Worm (Caenorhabditis elegans) whole organism, L4 larva: ENCODE data around the gene R160.2.

ENCODE experiments used
- F37D6.2 ChIP-seq: sonication (generic microtip); optimal IDR thresholded peaks from 2 replicates; lab custom pipeline; 2016; ENCODE audit warnings: mild to moderate bottlenecking, missing genetic modification characterization, missing compliant biosample characterization
- F49E8.2 ChIP-seq: sonication (generic microtip); optimal IDR thresholded peaks from 2 replicates; lab custom pipeline; 2016; ENCODE audit warnings: missing compliant biosample characterization, mild to moderate bottlenecking, missing genetic modification characterization, borderline replicate concordance
- R02D3.7 ChIP-seq: fragments of 150-350 bp; sonication (generic microtip); optimal IDR thresholded peaks from 3 replicates; lab custom pipeline; 2014; ENCODE audit warnings: missing biosample characterization, missing genetic modification characterization
- T26A8.4 ChIP-seq: fragments of 200-800 bp; sonication (Bioruptor generic); IDR thresholded peaks from 2 replicates; pipeline ENCODE4 v1.3.6; 2022; ENCODE audit warnings: missing genetic modification characterization, missing compliant biosample characterization
- Y5F2A.4 ChIP-seq: fragments of 200-800 bp; sonication (Bioruptor generic); optimal IDR thresholded peaks from 2 replicates; lab custom pipeline; 2018; ENCODE audit warnings: mild to moderate bottlenecking, missing genetic modification characterization, missing compliant biosample characterization
- aly-2 ChIP-seq: sonication (generic microtip); optimal IDR thresholded peaks from 2 replicates; lab custom pipeline; 2018; ENCODE audit warnings: missing biosample characterization, missing genetic modification characterization
- ceh-20 ChIP-seq: fragments of 200-800 bp; sonication (Bioruptor generic); IDR thresholded peaks from 2 replicates; pipeline ENCODE4 v1.3.6; 2022; ENCODE audit warnings: missing genetic modification reagents, missing genetic modification characterization, missing compliant biosample characterization
- ceh-28 ChIP-seq: fragments of 150-350 bp; optimal IDR thresholded peaks from 2 replicates; lab custom pipeline; 2014; ENCODE audit warnings: missing biosample characterization, missing genetic modification reagents, missing genetic modification characterization
- dmd-6 ChIP-seq: fragments of 200-800 bp; sonication (Bioruptor generic); IDR thresholded peaks from 2 replicates; pipeline ENCODE4 v1.3.6; 2022; ENCODE audit warnings: missing genetic modification reagents, missing genetic modification characterization, missing compliant biosample characterization
- dmd-8 ChIP-seq: fragments of 200-800 bp; sonication (Bioruptor generic); IDR thresholded peaks from 2 replicates; pipeline ENCODE4 v1.3.6; 2022; ENCODE audit warnings: missing genetic modification characterization, missing compliant biosample characterization
- dmd-9 ChIP-seq: fragments of 200-800 bp; sonication (Bioruptor generic); IDR thresholded peaks from 2 replicates; pipeline ENCODE4 v1.3.6; 2022; ENCODE audit warnings: missing genetic modification reagents, missing genetic modification characterization, missing compliant biosample characterization
- dpl-1 ChIP-seq: fragments of 150-350 bp; optimal IDR thresholded peaks from 2 replicates; lab custom pipeline; 2014; ENCODE audit warnings: missing biosample characterization, missing genetic modification reagents, missing genetic modification characterization
- duxl-1 ChIP-seq: sonication (generic microtip); optimal IDR thresholded peaks from 2 replicates; lab custom pipeline; 2016; ENCODE audit warnings: mild to moderate bottlenecking, missing genetic modification characterization, moderate library complexity, missing compliant biosample characterization; ENCODE audit not compliant: poor library complexity
- dve-1 ChIP-seq: sonication (generic microtip); optimal IDR thresholded peaks from 2 replicates; lab custom pipeline; 2017; ENCODE audit warnings: antibody characterized with exemption, mild to moderate bottlenecking, missing genetic modification characterization, missing compliant biosample characterization; ENCODE audit not compliant: insufficient read depth
- egl-27 ChIP-seq: sonication (generic microtip); optimal IDR thresholded peaks from 3 replicates; lab custom pipeline; 2017; ENCODE audit warnings: missing biosample characterization, missing genetic modification reagents, missing genetic modification characterization
- fos-1 ChIP-seq: fragments of 150-350 bp; optimal IDR thresholded peaks from 2 replicates; lab custom pipeline; 2014; ENCODE audit warnings: missing biosample characterization, missing genetic modification characterization
- lin-15B ChIP-seq: fragments of 150-350 bp; sonication (generic microtip); optimal IDR thresholded peaks from 3 replicates; lab custom pipeline; 2014; ENCODE audit warnings: missing biosample characterization, missing genetic modification characterization
- madf-5 ChIP-seq, 2 experiments: fragments of 200-800 bp; sonication (Bioruptor generic); IDR thresholded peaks; 2 replicates each; pipeline ENCODE4 v1.3.6; 2022; ENCODE audit warnings: missing compliant biosample characterization in 2 of 2, missing genetic modification characterization in 2 of 2
- mxl-2 ChIP-seq: fragments of 200-800 bp; sonication (Bioruptor generic); conservative IDR thresholded peaks from 2 replicates; pipeline ENCODE4 v1.3.6; 2022; ENCODE audit warnings: missing genetic modification reagents, missing genetic modification characterization, missing compliant biosample characterization
- mxl-3 ChIP-seq: fragments of 200-800 bp; sonication (Bioruptor generic); optimal IDR thresholded peaks from 2 replicates; lab custom pipeline; 2018; ENCODE audit warnings: mild to moderate bottlenecking, missing genetic modification characterization, missing compliant biosample characterization
- nhr-10 ChIP-seq: fragments of 150-350 bp; optimal IDR thresholded peaks from 2 replicates; lab custom pipeline; 2014; ENCODE audit warnings: missing biosample characterization, missing genetic modification characterization
- nhr-102 ChIP-seq: sonication (generic microtip); optimal IDR thresholded peaks from 2 replicates; lab custom pipeline; 2016; ENCODE audit warnings: mild to moderate bottlenecking, missing genetic modification characterization, moderate library complexity, missing compliant biosample characterization
- nhr-11 ChIP-seq: fragments of 150-350 bp; optimal IDR thresholded peaks from 2 replicates; lab custom pipeline; 2014; ENCODE audit warnings: missing biosample characterization, missing genetic modification characterization
- nhr-237 ChIP-seq: sonication (generic microtip); optimal IDR thresholded peaks from 2 replicates; lab custom pipeline; 2017; ENCODE audit warnings: missing biosample characterization, missing genetic modification characterization
- nhr-25 ChIP-seq: sonication (generic microtip); optimal IDR thresholded peaks from 2 replicates; lab custom pipeline; 2017; ENCODE audit warnings: missing genetic modification characterization, mild to moderate bottlenecking, missing compliant biosample characterization, antibody characterized with exemption, moderate library complexity, borderline replicate concordance; ENCODE audit not compliant: insufficient read depth
- nhr-48 ChIP-seq: sonication (generic microtip); optimal IDR thresholded peaks from 2 replicates; lab custom pipeline; 2016; ENCODE audit warnings: mild to moderate bottlenecking, missing genetic modification characterization, missing compliant biosample characterization
- nhr-77 ChIP-seq: fragments of 150-350 bp; optimal IDR thresholded peaks from 2 replicates; lab custom pipeline; 2014; ENCODE audit warnings: missing biosample characterization, missing genetic modification characterization
- pha-4 ChIP-seq, 2 experiments: fragments of 150-350 bp in 1 of 2; fragments of 200-800 bp in 1 of 2; sonication (Bioruptor generic) in 1 of 2; IDR thresholded peaks in 1 of 2; optimal IDR thresholded peaks in 1 of 2; 2 replicates each; pipeline versions ENCODE4 v1.3.6 to Lab custom; 2014 to 2022; ENCODE audit warnings: missing genetic modification characterization in 2 of 2, missing genetic modification reagents in 2 of 2, missing biosample characterization in 1 of 2, missing compliant biosample characterization in 1 of 2
- sdz-12 ChIP-seq: fragments of 200-800 bp; sonication (Bioruptor generic); optimal IDR thresholded peaks from 2 replicates; lab custom pipeline; 2018; ENCODE audit warnings: mild to moderate bottlenecking, missing genetic modification characterization, missing compliant biosample characterization
- spr-1 ChIP-seq: sonication (generic microtip); optimal IDR thresholded peaks from 2 replicates; lab custom pipeline; 2016; ENCODE audit warnings: mild to moderate bottlenecking, missing genetic modification characterization, missing compliant biosample characterization
- spr-3 ChIP-seq: fragments of 200-800 bp; sonication (Bioruptor generic); optimal IDR thresholded peaks from 2 replicates; lab custom pipeline; 2018; ENCODE audit warnings: mild to moderate bottlenecking, missing genetic modification characterization, missing compliant biosample characterization
- tag-97 ChIP-seq: fragments of 200-800 bp; sonication (Bioruptor generic); IDR thresholded peaks from 2 replicates; pipeline ENCODE4 v1.3.6; 2022; ENCODE audit warnings: missing genetic modification characterization, missing compliant biosample characterization
- unc-62 ChIP-seq, 3 experiments: fragments of 150-350 bp in 1 of 3; sonication (generic microtip); optimal IDR thresholded peaks in 2 of 3; peaks in 1 of 3; 1 replicate in 1 of 3; 2 replicates in 2 of 3; lab custom pipeline; 2014 to 2017; ENCODE audit warnings: missing biosample characterization in 3 of 3, missing genetic modification characterization in 3 of 3, missing genetic modification reagents in 3 of 3, missing genotype in 1 of 3
- vab-7 ChIP-seq: fragments of 200-800 bp; sonication (Bioruptor generic); IDR thresholded peaks from 2 replicates; pipeline ENCODE4 v1.3.6; 2022; ENCODE audit warnings: missing genetic modification reagents, missing genetic modification characterization, missing compliant biosample characterization
- zfp-2 ChIP-seq: sonication (generic microtip); optimal IDR thresholded peaks from 2 replicates; lab custom pipeline; 2016; ENCODE audit warnings: mild to moderate bottlenecking, missing genetic modification characterization, missing compliant biosample characterization
- zip-11 ChIP-seq: fragments of 200-800 bp; sonication (Bioruptor generic); IDR thresholded peaks from 2 replicates; pipeline ENCODE4 v1.3.6; 2022; ENCODE audit warnings: missing genetic modification characterization, missing compliant biosample characterization
- ztf-11 ChIP-seq: fragments of 150-350 bp; optimal IDR thresholded peaks from 2 replicates; lab custom pipeline; 2014; ENCODE audit warnings: missing biosample characterization, missing genetic modification characterization
- ztf-7 ChIP-seq: fragments of 150-350 bp; optimal IDR thresholded peaks from 2 replicates; lab custom pipeline; 2014; ENCODE audit warnings: missing biosample characterization, missing genetic modification characterization

Gene R160.2

DNA sequence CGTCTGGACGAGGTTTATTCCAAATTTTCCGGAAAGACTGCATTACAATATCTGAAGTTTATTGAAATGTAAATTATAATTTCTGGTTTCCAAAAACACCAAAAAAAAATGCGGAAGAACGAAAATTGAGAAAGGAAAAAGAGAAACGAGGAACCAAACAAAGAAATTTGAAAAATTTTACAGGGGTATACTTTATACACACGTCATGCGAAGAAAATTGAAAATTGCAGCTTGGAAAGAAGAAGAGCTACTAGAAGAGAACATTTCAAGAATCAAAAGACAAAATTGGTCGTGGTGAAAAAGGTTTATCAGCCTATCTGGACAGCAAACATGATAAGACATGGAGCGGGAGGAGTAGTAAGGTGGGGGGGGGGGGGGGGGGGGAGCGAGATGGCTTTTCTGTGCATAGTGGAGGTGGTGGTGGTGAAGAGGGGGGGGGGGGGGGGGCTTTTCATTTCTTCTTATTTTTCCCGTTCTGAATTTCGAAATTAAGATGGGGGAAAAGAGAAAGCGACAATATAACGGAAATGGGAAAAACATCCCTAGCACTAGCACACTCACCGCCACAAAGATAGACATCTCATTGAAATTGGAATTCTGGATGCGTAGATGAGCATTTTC is 6.7 kb upstream of the R160.2 start, which contains the start of gene lst-2 (continued):
- TF ChIP-seq ztf-11 (no peak), F49E8.2 (tag; lab: Kevin White, UChicago) (no peak)

- TF ChIP-seq Y5F2A.4: no peak
- no peak for TF ChIP-seq R02D3.7 (tag; lab: Kevin White, UChicago)
- TF ChIP-seq pha-4 (GFP tag; IDR thresholded peaks at IDR 0.05; lab: Robert Waterston, UW): no peak
- TF ChIP-seq pha-4 (tag; optimal IDR thresholded peaks at IDR 0.05; lab: Kevin White, UChicago): no peak
- TF ChIP-seq fos-1 (tag; lab: Kevin White, UChicago): no peak
- TF ChIP-seq nhr-11: no peak
- no peak for TF ChIP-seq ztf-7 (tag; lab: Kevin White, UChicago)
- no peak for TF ChIP-seq aly-2
- no peak for TF ChIP-seq dmd-8
- no peak for TF ChIP-seq nhr-237 (tag; lab: Kevin White, UChicago)
- TF ChIP-seq madf-5 (GFP tag; IDR thresholded peaks at IDR 0.05; lab: Robert Waterston, UW): no peak
- no peak for TF ChIP-seq dmd-9 (GFP tag; lab: Robert Waterston, UW)
- no peak for TF ChIP-seq mxl-3 (GFP tag; lab: Kevin White, UChicago)
- TF ChIP-seq, all 104 proteins: peak for 0
These were observed 988 bp upstream of the R160.2 start, which contains the start of gene R160.12 for ce11 chrX:4377689-4378088. R160.12 (minus strand) TSS chrX:4377789.

DNA sequence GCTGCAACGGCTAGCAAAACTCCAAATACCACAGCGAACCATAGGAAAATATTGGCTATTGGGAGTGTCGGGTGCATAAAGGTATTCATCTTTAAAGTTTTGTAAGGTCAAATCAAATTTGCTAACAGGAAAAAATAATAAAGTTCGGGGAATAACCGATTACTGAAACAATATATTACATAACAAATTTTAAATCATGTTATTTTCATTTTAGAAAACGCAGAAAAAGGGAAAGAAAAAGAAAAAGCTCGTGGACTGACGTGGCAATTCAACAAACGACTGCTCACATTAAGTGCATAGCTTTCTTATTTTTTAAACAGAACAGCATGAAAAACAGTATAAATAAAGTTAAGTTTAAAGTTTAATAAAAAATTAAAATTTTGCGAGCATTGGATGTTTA is 3.6 kb downstream of the R160.2 start, which contains the start of gene R160.6:
TSS of gene R160.6 (minus strand) at position 101 of the 400 bp plus-strand sequence.
- no peak for TF ChIP-seq F37D6.2
- TF ChIP-seq nhr-11: no peak
- TF ChIP-seq nhr-48: no peak
- TF ChIP-seq duxl-1 (tag; lab: Kevin White, UChicago): no peak
- no peak for TF ChIP-seq dpl-1
- TF ChIP-seq spr-3 (GFP tag; lab: Kevin White, UChicago): no peak
- no peak for TF ChIP-seq mxl-2 (GFP tag; lab: Robert Waterston, UW)

DNA sequence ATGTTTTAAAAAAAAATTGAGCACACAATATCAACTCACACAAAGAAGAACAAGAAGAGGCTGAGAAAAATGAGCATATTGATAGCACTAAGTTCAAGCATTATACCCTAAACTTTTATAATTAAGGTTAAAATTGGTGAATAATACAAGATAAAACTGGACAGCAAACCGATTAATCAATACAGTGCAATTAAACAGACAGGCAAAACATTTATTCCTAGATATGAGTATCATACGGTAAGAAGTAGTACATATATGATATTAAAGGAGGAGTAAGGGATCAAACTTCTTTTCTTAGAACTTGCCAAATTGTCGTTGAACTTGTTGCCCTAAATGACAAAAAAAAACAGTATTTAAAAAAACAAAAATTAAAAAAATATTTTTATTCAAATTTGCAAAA is 4.7 kb downstream of the R160.2 start, which contains the start of gene R160.14:
TSS of gene R160.14 (minus strand) at position 101 of the 400 bp plus-strand sequence.
- TF ChIP-seq unc-62 (GFP tag; optimal IDR thresholded peaks at IDR 0.05 in 1 of 2; lab: Kevin White, UChicago) (peak in 1 of 2 experiments; percentile 48), unc-62 (tag; optimal IDR thresholded peaks at IDR 0.05; lab: Kevin White, UChicago) (no peak), vab-7 (GFP tag; lab: Robert Waterston, UW) (no peak)

DNA sequence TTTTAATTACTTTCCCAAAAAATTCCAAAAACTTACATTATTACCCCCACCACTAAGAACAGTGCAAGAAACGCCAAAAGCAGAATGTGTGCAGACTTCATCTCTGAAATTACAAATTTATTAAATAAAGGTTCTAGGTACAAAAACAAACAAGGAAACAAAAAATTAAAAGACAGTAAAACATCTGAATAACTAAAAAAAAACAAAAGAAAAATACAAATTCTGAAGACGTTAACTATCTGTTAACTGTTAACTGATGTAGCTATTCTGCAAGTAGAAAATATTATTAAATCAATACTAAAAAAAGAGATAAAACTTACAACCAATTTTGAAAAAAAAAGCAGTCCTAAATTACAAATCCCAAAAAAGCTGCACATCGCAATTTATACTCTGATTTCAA is 5.3 kb downstream of the R160.2 start, which contains the start of gene R160.13:
TSS of gene R160.13 (minus strand) at position 101 of the 400 bp plus-strand sequence.
- TF ChIP-seq dmd-6 (GFP tag; lab: Robert Waterston, UW) (no peak), spr-1 (no peak), nhr-25 (tag; lab: Kevin White, UChicago) (no peak), dve-1 (tag; lab: Kevin White, UChicago) (no peak), tag-97 (no peak), egl-27 (tag; lab: Kevin White, UChicago) (no peak), nhr-77 (tag; lab: Kevin White, UChicago) (no peak)

DNA sequence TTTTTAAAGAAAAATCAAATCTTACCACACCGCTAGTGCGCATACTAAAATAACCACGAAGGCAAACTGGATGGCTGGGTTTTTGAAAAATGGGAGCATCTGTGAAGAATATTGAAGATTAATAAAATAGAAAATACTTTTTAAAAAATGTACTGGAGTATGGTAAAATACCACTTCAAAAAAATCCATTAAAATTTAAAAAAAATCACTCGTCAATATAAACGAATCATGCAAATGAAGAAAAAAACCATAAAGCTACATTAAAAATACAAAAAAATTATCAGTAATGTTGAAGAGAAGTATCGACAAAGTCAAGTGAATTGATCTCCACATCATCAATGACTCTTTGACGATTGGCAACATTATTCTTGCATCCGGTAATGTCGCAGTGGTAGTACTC is 5.9 kb downstream of the R160.2 start, which contains the start of gene R160.5:
TSS of gene R160.5 (minus strand) at position 101 of the 400 bp plus-strand sequence.
- TF ChIP-seq zfp-2 (no peak), T26A8.4 (GFP tag; lab: Robert Waterston, UW) (no peak), nhr-10 (tag; lab: Kevin White, UChicago) (no peak), lin-15B (tag; lab: Kevin White, UChicago) (no peak), nhr-102 (tag; lab: Kevin White, UChicago) (no peak), zip-11 (GFP tag; lab: Robert Waterston, UW) (no peak), sdz-12 (GFP tag; lab: Kevin White, UChicago) (no peak), ceh-28 (tag; lab: Kevin White, UChicago) (no peak), ceh-20 (no peak)
